Fruit fly (Drosophila melanogaster) whole organism, prepupa: Measurements from ENCODE around the gene RluA-1.

Experiments used
- Blimp-1 ChIP-seq: fragments of 200-800 bp; sonication (Bioruptor generic); optimal IDR thresholded peaks from 3 replicates; lab custom pipeline; 2017; ENCODE audit warnings: missing biosample characterization, missing genetic modification characterization, mild to moderate bottlenecking, moderate library complexity, missing genetic modification reagents
- CG1621 ChIP-seq: fragments of 200-800 bp; sonication (Bioruptor generic); optimal IDR thresholded peaks from 3 replicates; lab custom pipeline; 2018; ENCODE audit warnings: missing biosample characterization, mild to moderate bottlenecking, missing genetic modification characterization
- CG16779 ChIP-seq: fragments of 200-800 bp; sonication (Bioruptor generic); optimal IDR thresholded peaks from 3 replicates; lab custom pipeline; 2017; ENCODE audit warnings: missing biosample characterization, mild to moderate bottlenecking, missing genetic modification characterization
- CG32006 ChIP-seq: fragments of 200-800 bp; sonication (Bioruptor generic); optimal IDR thresholded peaks from 3 replicates; lab custom pipeline; 2017; ENCODE audit warnings: missing biosample characterization, mild to moderate bottlenecking, missing genetic modification characterization
- CG6854 ChIP-seq: fragments of 200-800 bp; sonication (Bioruptor generic); optimal IDR thresholded peaks from 2 replicates; lab custom pipeline; 2017; ENCODE audit warnings: missing biosample characterization, mild to moderate bottlenecking, missing genetic modification characterization
- CG8632 ChIP-seq: fragments of 200-800 bp; sonication (Bioruptor generic); optimal IDR thresholded peaks from 3 replicates; lab custom pipeline; 2016; ENCODE audit warnings: missing biosample characterization, missing genetic modification characterization
- CG9139 ChIP-seq: fragments of 200-800 bp; sonication (Bioruptor generic); optimal IDR thresholded peaks from 3 replicates; lab custom pipeline; 2017; ENCODE audit warnings: missing biosample characterization, mild to moderate bottlenecking, missing genetic modification characterization
- Sox102F ChIP-seq: fragments of 200-800 bp; sonication (Bioruptor generic); optimal IDR thresholded peaks from 2 replicates; lab custom pipeline; 2016; ENCODE audit warnings: missing biosample characterization, mild to moderate bottlenecking, missing genetic modification characterization
- Sox14 ChIP-seq: fragments of 200-800 bp; sonication (Bioruptor generic); optimal IDR thresholded peaks from 3 replicates; lab custom pipeline; 2016; ENCODE audit warnings: missing biosample characterization, missing genetic modification characterization
- achi ChIP-seq: fragments of 200-800 bp; sonication (Bioruptor generic); optimal IDR thresholded peaks from 3 replicates; lab custom pipeline; 2016; ENCODE audit warnings: missing biosample characterization, missing genetic modification characterization
- dsx ChIP-seq: fragments of 200-800 bp; optimal IDR thresholded peaks from 3 replicates; lab custom pipeline; 2019; ENCODE audit warnings: missing biosample characterization, mild to moderate bottlenecking, missing genetic modification characterization, moderate library complexity; ENCODE audit not compliant: poor library complexity, severe bottlenecking
- lz ChIP-seq: fragments of 200-800 bp; sonication (Bioruptor generic); optimal IDR thresholded peaks from 3 replicates; lab custom pipeline; 2016; ENCODE audit warnings: missing biosample characterization, missing genetic modification characterization

dm6 chr2L:10495495-10495894 is 21.3 kb upstream of the RluA-1 start:
- TF ChIP-seq CG1621 (tag; lab: Kevin White, UChicago) (no peak), achi (no peak), CG6854 (no peak), CG16779 (tag; lab: Kevin White, UChicago) (no peak), dsx (GFP tag; lab: Kevin White, UChicago) (no peak), CG32006 (no peak), Blimp-1 (GFP tag; lab: Kevin White, UChicago) (no peak), CG9139 (GFP tag; lab: Kevin White, UChicago) (no peak), Sox102F (no peak), CG8632 (GFP tag; lab: Kevin White, UChicago) (no peak), Sox14 (no peak), lz (GFP tag; lab: Kevin White, UChicago) (no peak)
